In genomic region chrV:11673746-11674365, ce11 we compare ENCODE assay signal across 1 worm cellular context.
A peak's percentile ranks its signal among the peaks of the same experiment; 100 is the strongest.
TF ChIP-seq lines count a peak whose summit lies in the region.

No protein-coding gene starts in this region.

TF ChIP-seq in whole organism, late embryonic, 69 proteins besides CTCF, POLR2A, EP300 and RAD21 (continued from another document):
- TF ChIP-seq K09A11.1 (tag; optimal IDR thresholded peaks at IDR 0.05; lab: Kevin White, UChicago; ENCODE audit: insufficient read depth) (no peak), tbx-2 (tag; optimal IDR thresholded peaks at IDR 0.05; lab: Kevin White, UChicago) (peak; percentile 1), nfya-1 (tag; optimal IDR thresholded peaks at IDR 0.05; lab: Kevin White, UChicago) (peak; percentile 45), pax-1 (tag; optimal IDR thresholded peaks at IDR 0.05; lab: Kevin White, UChicago) (peak; percentile 27)
